Worm (Caenorhabditis elegans): Measurements from ENCODE around the gene T11B7.5.

T11B7.5 gene

ce11 chrIV:8869624-8870023, 13.8 kb upstream of the T11B7.5 start, which contains the start of gene npp-23:
Gene npp-23, minus strand, starts transcription at chrIV:8869679.
- TF ChIP-seq R02D3.7 (tag; optimal IDR thresholded peaks at IDR 0.05) (no peak), hlh-30 (tag; optimal IDR thresholded peaks at IDR 0.05; ENCODE audit: insufficient read depth) (peak; percentile 46), Y48G9A.11 (GFP tag; IDR thresholded peaks at IDR 0.05) (peak; percentile 89), mes-2 (tag; optimal IDR thresholded peaks at IDR 0.05; ENCODE audit: poor library complexity, severe bottlenecking) (peak; percentile 62), dpl-1 (GFP tag; optimal IDR thresholded peaks at IDR 0.05) (peak; percentile 95), daf-19 (GFP tag; conservative IDR thresholded peaks at IDR 0.05) (no peak), dmd-9 (GFP tag; IDR thresholded peaks at IDR 0.05) (no peak), D1046.2 (GFP tag; IDR thresholded peaks at IDR 0.05) (no peak), lin-39 (tag; optimal IDR thresholded peaks at IDR 0.05) (no peak), T20F7.1 (GFP tag; optimal IDR thresholded peaks at IDR 0.05) (peak; percentile 96), zfp-3 (GFP tag; conservative IDR thresholded peaks at IDR 0.05) (no peak), nhr-48 (tag; optimal IDR thresholded peaks at IDR 0.05) (no peak), nhr-76 (tag; optimal IDR thresholded peaks at IDR 0.05) (no peak), lin-29 (GFP tag; IDR thresholded peaks at IDR 0.05) (no peak), mdl-1 (tag; optimal IDR thresholded peaks at IDR 0.05) (peak in 1 of 2 experiments; percentile 4), T26A8.4 (GFP tag; IDR thresholded peaks at IDR 0.05) (no peak), ZK337.2 (GFP tag; IDR thresholded peaks at IDR 0.05) (no peak)

ce11 chrIV:8867562-8867961, 11.7 kb upstream of the T11B7.5 start:
- TF ChIP-seq nhr-28 (tag; optimal IDR thresholded peaks at IDR 0.05) (peak; percentile 67), lin-39 (tag; optimal IDR thresholded peaks at IDR 0.05) (no peak), Y48G9A.11 (GFP tag; IDR thresholded peaks at IDR 0.05) (no peak), dpl-1 (GFP tag; optimal IDR thresholded peaks at IDR 0.05) (peak; percentile 13), zag-1 (tag; optimal IDR thresholded peaks at IDR 0.05) (no peak), dve-1 (tag; optimal IDR thresholded peaks at IDR 0.05; ENCODE audit: insufficient read depth) (peak; percentile 45), lir-3 (tag; optimal IDR thresholded peaks at IDR 0.05) (no peak), duxl-1 (tag; optimal IDR thresholded peaks at IDR 0.05; ENCODE audit: poor library complexity) (no peak), tra-1 (GFP tag; IDR thresholded peaks at IDR 0.05) (no peak), madf-9 (GFP tag; conservative IDR thresholded peaks at IDR 0.05) (no peak), aha-1 (tag) (no peak), nhr-77 (tag; optimal IDR thresholded peaks at IDR 0.05) (peak; percentile 23), T26A8.4 (GFP tag; IDR thresholded peaks at IDR 0.05) (no peak), daf-16 (GFP tag; optimal IDR thresholded peaks at IDR 0.05) (no peak), daf-16 (tag; optimal IDR thresholded peaks at IDR 0.05) (peak; percentile 26), hlh-30 (tag; optimal IDR thresholded peaks at IDR 0.05; ENCODE audit: insufficient read depth) (peak; percentile 13), nhr-6 (tag; optimal IDR thresholded peaks at IDR 0.05) (no peak), dmd-8 (GFP tag; IDR thresholded peaks at IDR 0.05) (no peak), mdl-1 (tag; optimal IDR thresholded peaks at IDR 0.05) (no peak), fkh-10 (GFP tag; optimal IDR thresholded peaks at IDR 0.05) (no peak), hlh-11 (tag; optimal IDR thresholded peaks at IDR 0.05) (peak; percentile 46), Y5F2A.4 (GFP tag; optimal IDR thresholded peaks at IDR 0.05) (no peak)

- TF ChIP-seq hlh-11 (tag; optimal IDR thresholded peaks at IDR 0.05) (peak; percentile 96), mdt-29 (GFP tag; IDR thresholded peaks at IDR 0.05) (no peak), spr-1 (tag; optimal IDR thresholded peaks at IDR 0.05) (no peak), nhr-11 (tag; optimal IDR thresholded peaks at IDR 0.05) (peak; percentile 81), mdl-1 (tag; optimal IDR thresholded peaks at IDR 0.05) (peak in 1 of 2 experiments; percentile 67), dpl-1 (GFP tag; optimal IDR thresholded peaks at IDR 0.05) (peak; percentile 64), T26A8.4 (GFP tag; IDR thresholded peaks at IDR 0.05) (no peak), cey-2 (tag; optimal IDR thresholded peaks at IDR 0.05; ENCODE audit: borderline replicate concordance, insufficient read depth) (peak; percentile 2), zfp-2 (tag; optimal IDR thresholded peaks at IDR 0.05) (no peak), lin-38 (GFP tag; IDR thresholded peaks at IDR 0.05) (no peak; the same call in 1 of the 2 replicates), daf-19 (GFP tag; conservative IDR thresholded peaks at IDR 0.05) (no peak), ztf-11 (tag; optimal IDR thresholded peaks at IDR 0.05) (no peak), dmd-6 (GFP tag; IDR thresholded peaks at IDR 0.05) (peak; percentile 88), lsy-2 (tag; optimal IDR thresholded peaks at IDR 0.05) (peak in 1 of 2 experiments; percentile 62), nhr-237 (tag; optimal IDR thresholded peaks at IDR 0.05) (no peak), fkh-10 (GFP tag; optimal IDR thresholded peaks at IDR 0.05) (no peak), nhr-102 (tag; optimal IDR thresholded peaks at IDR 0.05) (peak; percentile 34), lir-3 (tag; optimal IDR thresholded peaks at IDR 0.05) (no peak), pqm-1 (tag; optimal IDR thresholded peaks at IDR 0.05) (peak; percentile 90), sdz-12 (GFP tag; optimal IDR thresholded peaks at IDR 0.05) (no peak), nhr-77 (tag; optimal IDR thresholded peaks at IDR 0.05) (peak; percentile 74), nhr-76 (tag; optimal IDR thresholded peaks at IDR 0.05) (no peak), vab-7 (GFP tag; IDR thresholded peaks at IDR 0.05) (no peak), unc-39 (tag; optimal IDR thresholded peaks at IDR 0.05) (no peak)
These were observed 10.2 kb upstream of the T11B7.5 start for ce11 chrIV:8866092-8866491.
